Fruit fly (Drosophila melanogaster) whole organism, embryonic: ENCODE measurements around the gene Rab40.

ENCODE experiments used
- Awh ChIP-seq: fragments of 200-800 bp; sonication (Bioruptor generic); IDR thresholded peaks from 2 replicates; pipeline ENCODE4, ENCODE4 v1.3.6; 2022; ENCODE audit warnings: missing biosample characterization, missing genetic modification characterization
- CG10321 ChIP-seq: fragments of 200-800 bp; sonication (Bioruptor generic); IDR thresholded peaks from 2 replicates; pipeline ENCODE4 v1.3.6; 2022; ENCODE audit warnings: missing biosample characterization, missing genetic modification characterization
- CG10979 ChIP-seq: fragments of 200-800 bp; sonication (Bioruptor generic); optimal IDR thresholded peaks from 2 replicates; lab custom pipeline; 2018; ENCODE audit warnings: missing biosample characterization, mild to moderate bottlenecking, missing genetic modification characterization, moderate library complexity
- CG11085 ChIP-seq: fragments of 200-800 bp; sonication (Bioruptor generic); IDR thresholded peaks from 2 replicates; pipeline ENCODE4 v1.3.6; 2022; ENCODE audit warnings: missing biosample characterization, missing genetic modification characterization
- CG11696 ChIP-seq: fragments of 200-800 bp; sonication (Bioruptor generic); IDR thresholded peaks from 2 replicates; pipeline ENCODE4 v1.3.6; 2022; ENCODE audit warnings: missing biosample characterization, missing genetic modification characterization
- CG11723 ChIP-seq: fragments of 200-800 bp; sonication (Bioruptor generic); optimal IDR thresholded peaks from 2 replicates; lab custom pipeline; 2017; ENCODE audit warnings: missing biosample characterization, mild to moderate bottlenecking, missing genetic modification characterization
- CG12769 ChIP-seq: fragments of 200-800 bp; sonication (Bioruptor generic); optimal IDR thresholded peaks from 2 replicates; lab custom pipeline; 2019; ENCODE audit warnings: missing biosample characterization, mild to moderate bottlenecking, missing genetic modification characterization, moderate library complexity
- CG14710 ChIP-seq: fragments of 200-800 bp; sonication (Bioruptor generic); optimal IDR thresholded peaks from 3 replicates; lab custom pipeline; 2019; ENCODE audit warnings: missing biosample characterization, mild to moderate bottlenecking, missing genetic modification characterization, moderate library complexity
- CG16813 ChIP-seq: fragments of 200-800 bp; sonication (Bioruptor generic); IDR thresholded peaks from 3 replicates; pipeline ENCODE4 v1.3.6; 2022; ENCODE audit warnings: missing biosample characterization, missing genetic modification characterization; ENCODE audit not compliant: partially characterized antibody
- CG17912 ChIP-seq: fragments of 200-800 bp; sonication (Bioruptor generic); optimal IDR thresholded peaks from 2 replicates; lab custom pipeline; 2018; ENCODE audit warnings: missing biosample characterization, mild to moderate bottlenecking, missing genetic modification characterization
- CG18262 ChIP-seq: fragments of 200-800 bp; optimal IDR thresholded peaks from 3 replicates; lab custom pipeline; 2019; ENCODE audit warnings: missing biosample characterization, mild to moderate bottlenecking, missing genetic modification characterization, moderate library complexity
- CG18599 ChIP-seq: fragments of 200-800 bp; sonication (Bioruptor generic); optimal IDR thresholded peaks from 3 replicates; lab custom pipeline; 2017; ENCODE audit warnings: missing biosample characterization, missing genetic modification characterization, mild to moderate bottlenecking, moderate library complexity, missing genetic modification reagents
- CG2678 ChIP-seq: fragments of 200-800 bp; sonication (Bioruptor generic); optimal IDR thresholded peaks from 3 replicates; lab custom pipeline; 2019; ENCODE audit warnings: missing biosample characterization, mild to moderate bottlenecking, missing genetic modification characterization, moderate library complexity
- CG2712 ChIP-seq: fragments of 200-800 bp; optimal IDR thresholded peaks from 3 replicates; lab custom pipeline; 2019; ENCODE audit warnings: missing biosample characterization, mild to moderate bottlenecking, missing genetic modification characterization, moderate library complexity
- CG2889 ChIP-seq: fragments of 200-800 bp; sonication (Bioruptor generic); IDR thresholded peaks from 3 replicates; pipeline ENCODE4 v1.3.6; 2022; ENCODE audit warnings: missing biosample characterization, missing genetic modification characterization
- CG33213 ChIP-seq: fragments of 200-800 bp; sonication (Bioruptor generic); optimal IDR thresholded peaks from 3 replicates; lab custom pipeline; 2016; ENCODE audit warnings: missing biosample characterization, missing genetic modification characterization
- CG4424 ChIP-seq: fragments of 200-800 bp; sonication (Bioruptor generic); optimal IDR thresholded peaks from 3 replicates; lab custom pipeline; 2016; ENCODE audit warnings: missing biosample characterization, missing genetic modification characterization
- CG6683 ChIP-seq: fragments of 200-800 bp; sonication (Bioruptor generic); optimal IDR thresholded peaks from 2 replicates; lab custom pipeline; 2017; ENCODE audit warnings: missing biosample characterization, mild to moderate bottlenecking, missing genetic modification characterization, missing genetic modification reagents
- CG8478 ChIP-seq: fragments of >200 bp; optimal IDR thresholded peaks from 2 replicates; lab custom pipeline; 2018
- D ChIP-seq, 2 experiments: fragments of 200-800 bp in 1 of 2; fragments of >200 bp in 1 of 2; sonication (Bioruptor generic) in 1 of 2; optimal IDR thresholded peaks; 2 replicates in 1 of 2; 3 replicates in 1 of 2; lab custom pipeline; 2017; ENCODE audit warnings: mild to moderate bottlenecking in 1 of 2, missing biosample characterization in 1 of 2, missing genetic modification characterization in 1 of 2, missing genetic modification reagents in 1 of 2
- Dad ChIP-seq: fragments of 200-800 bp; sonication (Bioruptor generic); optimal IDR thresholded peaks from 3 replicates; lab custom pipeline; 2016; ENCODE audit warnings: missing biosample characterization, missing genetic modification characterization
- Ets65A ChIP-seq: fragments of 200-800 bp; sonication (Bioruptor generic); peaks from one replicate; lab custom pipeline; 2016; ENCODE audit warnings: missing biosample characterization, missing genetic modification characterization
- H2.0 ChIP-seq: fragments of 200-800 bp; sonication (Bioruptor generic); IDR thresholded peaks from 2 replicates; pipeline ENCODE4 v1.3.6; 2022; ENCODE audit warnings: missing biosample characterization, missing genetic modification characterization
- Mes4 ChIP-seq: fragments of 200-800 bp; sonication (Bioruptor generic); optimal IDR thresholded peaks from 2 replicates; lab custom pipeline; 2016; ENCODE audit warnings: missing biosample characterization, missing genetic modification characterization
- Rfx ChIP-seq: fragments of 200-800 bp; sonication (Bioruptor generic); IDR thresholded peaks from 2 replicates; pipeline ENCODE4 v1.3.6; 2022; ENCODE audit warnings: missing biosample characterization, missing genetic modification characterization
- Stat92E ChIP-seq, 3 experiments: fragments of >200 bp in 2 of 3; fragments of 200-800 bp in 1 of 3; sonication (Bioruptor generic) in 1 of 3; optimal IDR thresholded peaks; 2 replicates each; lab custom pipeline; 2017 to 2019; ENCODE audit warnings: missing biosample characterization in 3 of 3, missing genetic modification characterization in 3 of 3, mild to moderate bottlenecking in 1 of 3, moderate library complexity in 1 of 3
- TFAM ChIP-seq: fragments of 200-800 bp; sonication (Bioruptor generic); optimal IDR thresholded peaks from 2 replicates; lab custom pipeline; 2017; ENCODE audit warnings: missing biosample characterization, missing genetic modification characterization, inconsistent platforms
- Taf1 ChIP-seq: fragments of 200-800 bp; sonication (Bioruptor generic); IDR thresholded peaks from 2 replicates; pipeline ENCODE4 v1.3.6; 2022; ENCODE audit warnings: missing biosample characterization, missing genetic modification characterization
- abd-A ChIP-seq: fragments of 200-800 bp; sonication (Bioruptor generic); optimal IDR thresholded peaks from 3 replicates; lab custom pipeline; 2019; ENCODE audit warnings: missing biosample characterization, mild to moderate bottlenecking, missing genetic modification characterization, moderate library complexity
- ase ChIP-seq: fragments of 200-800 bp; sonication (Bioruptor generic); IDR thresholded peaks from 3 replicates; pipeline ENCODE4 v1.3.6; 2022; ENCODE audit warnings: missing biosample characterization, missing genetic modification characterization
- ash1 ChIP-seq: fragments of 200-800 bp; sonication (Bioruptor generic); optimal IDR thresholded peaks from 2 replicates; lab custom pipeline; 2018; ENCODE audit warnings: missing biosample characterization, mild to moderate bottlenecking, missing genetic modification characterization
- dan ChIP-seq: fragments of 200-800 bp; sonication (Bioruptor generic); IDR thresholded peaks from 2 replicates; pipeline ENCODE4 v1.3.6; 2022; ENCODE audit warnings: missing biosample characterization, missing genetic modification characterization
- dm ChIP-seq: fragments of 200-800 bp; sonication (Bioruptor generic); optimal IDR thresholded peaks from 3 replicates; lab custom pipeline; 2016; ENCODE audit warnings: missing biosample characterization, missing genetic modification characterization
- grn ChIP-seq: fragments of 200-800 bp; sonication (Bioruptor generic); optimal IDR thresholded peaks from 3 replicates; lab custom pipeline; 2017; ENCODE audit warnings: missing biosample characterization, missing genetic modification characterization
- insv ChIP-seq, 2 experiments: fragments of 200-800 bp; sonication (Bioruptor generic); optimal IDR thresholded peaks; 3 replicates each; lab custom pipeline; 2016 to 2018; ENCODE audit warnings: missing biosample characterization in 2 of 2, missing genetic modification characterization in 2 of 2
- jigr1 ChIP-seq: fragments of 200-800 bp; sonication (Bioruptor generic); IDR thresholded peaks from 3 replicates; pipeline ENCODE4 v1.3.6; 2022; ENCODE audit warnings: missing biosample characterization, missing genetic modification characterization
- lbe ChIP-seq: fragments of 200-800 bp; sonication (Bioruptor generic); optimal IDR thresholded peaks from 2 replicates; lab custom pipeline; 2016; ENCODE audit warnings: missing biosample characterization, mild to moderate bottlenecking, missing genetic modification characterization
- onecut ChIP-seq: fragments of 200-800 bp; sonication (Bioruptor generic); IDR thresholded peaks from 2 replicates; pipeline ENCODE4 v1.3.6; 2022; ENCODE audit warnings: missing biosample characterization, missing genetic modification characterization
- pros ChIP-seq: fragments of 200-800 bp; sonication (Bioruptor generic); optimal IDR thresholded peaks from 3 replicates; lab custom pipeline; 2019; ENCODE audit warnings: missing biosample characterization, mild to moderate bottlenecking, missing genetic modification characterization, moderate library complexity
- psq ChIP-seq: fragments of 200-800 bp; sonication (Bioruptor generic); optimal IDR thresholded peaks from 2 replicates; lab custom pipeline; 2017; ENCODE audit warnings: missing biosample characterization, missing genetic modification characterization
- sisA ChIP-seq: fragments of 200-800 bp; sonication (Bioruptor generic); IDR thresholded peaks from 2 replicates; pipeline ENCODE4 v1.3.6; 2022; ENCODE audit warnings: missing biosample characterization, missing genetic modification characterization
- slp2 ChIP-seq: fragments of 200-800 bp; sonication (Bioruptor generic); optimal IDR thresholded peaks from 2 replicates; lab custom pipeline; 2016; ENCODE audit warnings: missing biosample characterization, missing genetic modification characterization
- so ChIP-seq: fragments of 200-800 bp; sonication (Bioruptor generic); IDR thresholded peaks from 3 replicates; pipeline ENCODE4 v1.3.6; 2022; ENCODE audit warnings: missing biosample characterization, missing genetic modification characterization
- toy ChIP-seq: fragments of 200-800 bp; sonication (Bioruptor generic); IDR thresholded peaks from 2 replicates; pipeline ENCODE4 v1.3.6; 2022; ENCODE audit warnings: missing biosample characterization, missing genetic modification characterization
- trh ChIP-seq: fragments of 200-800 bp; sonication (Bioruptor generic); optimal IDR thresholded peaks from 2 replicates; lab custom pipeline; 2016; ENCODE audit warnings: missing biosample characterization, missing genetic modification characterization
- wdn ChIP-seq: fragments of 200-800 bp; sonication (Bioruptor generic); IDR thresholded peaks from 2 replicates; pipeline ENCODE4 v1.3.6; 2022; ENCODE audit warnings: missing biosample characterization, missing genetic modification characterization
- yki ChIP-seq: fragments of >200 bp; optimal IDR thresholded peaks from 3 replicates; lab custom pipeline; 2018
- zen2 ChIP-seq: fragments of 200-800 bp; sonication (Bioruptor generic); IDR thresholded peaks from 3 replicates; pipeline ENCODE4 v1.3.6; 2022; ENCODE audit warnings: missing biosample characterization, missing genetic modification characterization; ENCODE audit not compliant: partially characterized antibody
- zfh2 ChIP-seq: fragments of 200-800 bp; sonication (Bioruptor generic); optimal IDR thresholded peaks from 2 replicates; lab custom pipeline; 2016; ENCODE audit warnings: missing biosample characterization, missing genetic modification characterization

Rab40 gene

dm6 chrX:12510750-12511649 is 48.1 kb upstream of the Rab40 start (continued):
- peak; percentile 58; the same call in 1 of the 3 replicates for TF ChIP-seq ase (GFP tag; lab: Robert Waterston, UW)
- no peak for TF ChIP-seq ash1 (GFP tag; lab: Kevin White, UChicago)
- peak; percentile 49 for TF ChIP-seq CG6683 (GFP tag; lab: Kevin White, UChicago)
- peak in 1 of 3 experiments; percentile 60 for TF ChIP-seq Stat92E (GFP tag; optimal IDR thresholded peaks at IDR 0.05; lab: Kevin White, UChicago)
- TF ChIP-seq CG11085, result peak; percentile 41; the same call in 1 of the 2 replicates
- peak; percentile 57 for TF ChIP-seq slp2 (GFP tag; lab: Kevin White, UChicago)
- TF ChIP-seq CG12769 (tag; lab: Kevin White, UChicago), result peak; percentile 70
- 0 out of 3 replicates have a peak, but pooled peaks have one; percentile 47 for TF ChIP-seq jigr1 (GFP tag; lab: Robert Waterston, UW)
- TF ChIP-seq Awh (GFP tag; lab: Robert Waterston, UW), result peak; percentile 81
- TF ChIP-seq zfh2 (GFP tag; lab: Kevin White, UChicago), result peak; percentile 53
- TF ChIP-seq Dad, result peak; percentile 55
- TF ChIP-seq CG10321 (GFP tag; lab: Robert Waterston, UW), result no peak
- peak; percentile 61 for TF ChIP-seq onecut
- TF ChIP-seq Rfx (GFP tag; lab: Robert Waterston, UW), result peak; percentile 72
- peak; percentile 82 for TF ChIP-seq sisA (GFP tag; lab: Robert Waterston, UW)
- no peak for TF ChIP-seq grn (GFP tag; lab: Kevin White, UChicago)
- peak; percentile 47 for TF ChIP-seq CG33213 (GFP tag; lab: Kevin White, UChicago)
- TF ChIP-seq Taf1 (GFP tag; lab: Robert Waterston, UW), result peak; percentile 15; the same call in 1 of the 2 replicates
- TF ChIP-seq CG17912 (GFP tag; lab: Kevin White, UChicago), result no peak
- peak; percentile 67 for TF ChIP-seq H2.0 (GFP tag; lab: Robert Waterston, UW)
- TF ChIP-seq CG8478, result no peak
- peak; percentile 44; the same call in 1 of the 2 replicates for TF ChIP-seq toy
- TF ChIP-seq CG18599 (GFP tag; lab: Kevin White, UChicago), result peak; percentile 77
- TF ChIP-seq zen2 (GFP tag; lab: Robert Waterston, UW), result no peak
- no peak for TF ChIP-seq psq (GFP tag; lab: Kevin White, UChicago)
- no peak for TF ChIP-seq abd-A (tag; lab: Kevin White, UChicago)
- peak; percentile 64; the same call in 1 of the 3 replicates for TF ChIP-seq so (GFP tag; lab: Robert Waterston, UW)
- TF ChIP-seq CG2678 (tag; lab: Kevin White, UChicago), result peak; percentile 86
- TF ChIP-seq dm (GFP tag; lab: Kevin White, UChicago), result peak; percentile 60
- TF ChIP-seq CG2889 (GFP tag; lab: Robert Waterston, UW), result peak; percentile 44; the same call in 1 of the 3 replicates
- peak; percentile 87 for TF ChIP-seq CG4424 (GFP tag; lab: Kevin White, UChicago)
- no peak for TF ChIP-seq insv (GFP tag; optimal IDR thresholded peaks at IDR 0.05; lab: Kevin White, UChicago)
- TF ChIP-seq dan (GFP tag; lab: Robert Waterston, UW), result no peak
- peak; percentile 81 for TF ChIP-seq CG18262 (tag; lab: Kevin White, UChicago)
- peak; percentile 84 for TF ChIP-seq Ets65A
- TF ChIP-seq CG11723, result peak; percentile 46
- peak; percentile 88 for TF ChIP-seq CG14710 (tag; lab: Kevin White, UChicago)
- TF ChIP-seq yki, result no peak
- TF ChIP-seq D (optimal IDR thresholded peaks at IDR 0.05; lab: Kevin White, UChicago), result no peak
- TF ChIP-seq D (GFP tag; optimal IDR thresholded peaks at IDR 0.05; lab: Kevin White, UChicago), result peak; percentile 83
- TF ChIP-seq CG11696 (GFP tag; lab: Robert Waterston, UW), result no peak
- TF ChIP-seq CG2712 (tag; lab: Kevin White, UChicago), result peak; percentile 86
- peak; percentile 18 for TF ChIP-seq TFAM
- TF ChIP-seq wdn (GFP tag; lab: Robert Waterston, UW), result peak; percentile 65; the same call in 1 of the 2 replicates
- no peak for TF ChIP-seq CG16813 (GFP tag; lab: Robert Waterston, UW)
- peak; percentile 45 for TF ChIP-seq trh
- TF ChIP-seq Mes4, result peak; percentile 50
- TF ChIP-seq lbe (GFP tag; lab: Kevin White, UChicago), result peak; percentile 85
- peak; percentile 7 for TF ChIP-seq pros (GFP tag; lab: Kevin White, UChicago)
- TF ChIP-seq CG10979, result peak; percentile 92
